Worm (Caenorhabditis elegans): ENCODE data around the gene T28A11.19.

The T28A11.19 gene

DNA sequence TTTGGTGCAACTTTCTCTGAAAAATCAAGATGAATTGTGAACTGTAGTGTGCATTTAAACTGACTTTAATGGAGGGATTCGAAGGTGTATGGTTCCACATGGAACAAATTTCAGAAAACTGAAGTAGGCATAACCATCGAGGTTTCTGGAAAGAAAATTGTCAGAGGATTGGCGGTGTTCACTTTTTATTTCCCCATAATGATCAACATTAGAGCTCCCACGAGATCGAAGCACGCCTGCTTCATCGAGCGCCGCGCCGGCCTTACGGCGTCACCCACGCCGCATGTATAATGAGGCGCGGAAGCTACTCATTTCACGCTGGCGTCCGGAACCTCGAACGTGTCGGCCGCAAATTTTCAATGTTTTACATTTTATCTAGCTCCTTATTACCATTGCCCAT lies 18.8 kb upstream of the T28A11.19 start:
- TF ChIP-seq snu-23 (GFP tag; optimal IDR thresholded peaks at IDR 0.05) (no peak), elt-3 (tag; optimal IDR thresholded peaks at IDR 0.05) (no peak)

DNA sequence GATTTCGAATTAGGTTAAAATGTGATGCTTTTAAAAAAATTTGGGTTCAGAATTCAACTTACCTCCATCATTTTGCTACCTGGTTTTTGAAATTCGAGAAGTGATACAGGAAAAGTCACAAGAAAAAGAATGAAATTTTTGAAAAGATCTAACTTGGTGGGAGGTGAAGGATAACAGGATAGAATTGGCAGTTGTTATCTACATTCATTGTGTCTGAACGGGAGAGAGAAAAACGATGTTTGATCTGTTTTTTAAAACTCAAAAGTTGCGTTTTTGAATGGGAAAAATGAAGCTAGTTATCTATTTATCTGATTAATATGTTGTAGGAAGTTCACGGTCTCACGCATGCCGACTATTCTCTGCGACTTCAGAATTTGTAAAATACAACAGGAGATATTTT lies 18.0 kb upstream of the T28A11.19 start, which contains the start of gene F35F10.7:
Gene F35F10.7, minus strand, starts transcription at position 101 of the 400 bp plus-strand sequence.
- TF ChIP-seq nhr-76 (tag; optimal IDR thresholded peaks at IDR 0.05) (no peak), pag-3 (tag; optimal IDR thresholded peaks at IDR 0.05; ENCODE audit: borderline replicate concordance, insufficient read depth) (no peak), C04F5.9 (tag; optimal IDR thresholded peaks at IDR 0.05) (no peak), egl-27 (tag; optimal IDR thresholded peaks at IDR 0.05) (no peak), xbp-1 (tag; optimal IDR thresholded peaks at IDR 0.05) (no peak), unc-86 (tag; optimal IDR thresholded peaks at IDR 0.05) (no peak), swsn-7 (tag; optimal IDR thresholded peaks at IDR 0.05) (no peak), hpl-2 (GFP tag; optimal IDR thresholded peaks at IDR 0.05) (no peak), unc-130 (tag; optimal IDR thresholded peaks at IDR 0.05) (no peak), vab-15 (tag; optimal IDR thresholded peaks at IDR 0.05) (no peak)

DNA sequence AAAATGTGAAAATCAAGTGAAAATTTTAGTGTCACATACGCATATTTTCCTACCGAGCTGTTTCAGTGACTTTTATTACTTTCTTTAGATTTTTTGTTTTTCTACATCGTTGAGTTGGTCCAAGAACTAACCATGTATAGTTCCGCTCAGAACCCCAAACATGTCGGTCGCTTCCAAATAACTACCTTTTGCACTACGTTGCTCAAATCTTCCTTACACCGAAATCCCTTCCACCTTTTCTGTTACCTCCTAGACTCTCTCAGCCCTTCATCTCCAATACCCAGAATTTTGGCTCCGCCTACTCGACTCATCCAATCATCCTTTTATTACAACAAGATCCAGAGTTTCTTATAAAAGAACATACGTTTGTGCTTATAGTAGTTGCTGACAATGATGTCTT lies 15.3 kb upstream of the T28A11.19 start, which contains the start of gene F35F10.5:
Gene F35F10.5, plus strand, starts transcription at position 301 of the 400 bp plus-strand sequence.
- no peak for TF ChIP-seq vab-15 (tag; optimal IDR thresholded peaks at IDR 0.05)
- no peak for TF ChIP-seq aly-2 (tag; optimal IDR thresholded peaks at IDR 0.05)
- no peak for TF ChIP-seq lin-39 (tag; optimal IDR thresholded peaks at IDR 0.05)
- no peak for TF ChIP-seq efl-1 (optimal IDR thresholded peaks at IDR 0.05)
- TF ChIP-seq efl-1 (GFP tag; optimal IDR thresholded peaks at IDR 0.05 in 1 of 2) = no peak
- no peak for TF ChIP-seq hlh-17 (GFP tag; optimal IDR thresholded peaks at IDR 0.05; ENCODE audit: borderline replicate concordance)
- no peak for TF ChIP-seq swsn-7 (tag; optimal IDR thresholded peaks at IDR 0.05)
- no peak for TF ChIP-seq blmp-1 (tag; optimal IDR thresholded peaks at IDR 0.05)
- no peak for TF ChIP-seq xbp-1 (tag; optimal IDR thresholded peaks at IDR 0.05)
- TF ChIP-seq nhr-20 (tag; optimal IDR thresholded peaks at IDR 0.05) = no peak
- no peak for TF ChIP-seq mef-2 (tag; optimal IDR thresholded peaks at IDR 0.05)
- TF ChIP-seq ceh-63 (GFP tag; optimal IDR thresholded peaks at IDR 0.05) = no peak
- no peak for TF ChIP-seq C34B4.2 (tag; optimal IDR thresholded peaks at IDR 0.05)
- TF ChIP-seq ceh-8 (GFP tag; optimal IDR thresholded peaks at IDR 0.05) = no peak

DNA sequence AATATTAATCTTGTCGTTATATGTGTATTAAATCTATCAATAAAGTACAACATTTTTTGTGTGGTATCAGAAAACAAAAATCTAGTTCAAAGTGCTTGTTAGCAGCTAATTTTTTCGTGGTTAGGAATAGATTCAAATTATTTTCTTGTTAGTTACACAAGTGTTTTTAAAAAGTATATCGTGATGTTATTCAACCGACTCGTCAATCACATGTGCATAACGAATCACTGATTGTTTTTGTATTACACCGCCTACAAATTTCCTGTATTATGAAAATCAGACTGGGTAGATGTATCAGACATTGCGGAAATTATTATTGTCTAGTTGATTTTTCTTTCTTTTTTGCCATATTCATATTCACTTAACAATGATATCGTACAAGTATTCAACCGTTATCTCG lies 13.6 kb upstream of the T28A11.19 start, which contains the start of gene str-64:
Gene str-64, plus strand, starts transcription at position 301 of the 400 bp plus-strand sequence.
- TF ChIP-seq swsn-7 (tag; optimal IDR thresholded peaks at IDR 0.05) (no peak), grh-1 (GFP tag; IDR thresholded peaks at IDR 0.05) (no peak), pqm-1 (tag; optimal IDR thresholded peaks at IDR 0.05) (no peak), efl-1 (optimal IDR thresholded peaks at IDR 0.05) (no peak), efl-1 (GFP tag; optimal IDR thresholded peaks at IDR 0.05 in 1 of 2) (no peak), nhr-12 (tag; optimal IDR thresholded peaks at IDR 0.05) (no peak), jun-1 (tag; optimal IDR thresholded peaks at IDR 0.05) (no peak), ces-1 (GFP tag; optimal IDR thresholded peaks at IDR 0.05) (no peak), ceh-82 (tag; optimal IDR thresholded peaks at IDR 0.05) (no peak), nhr-19 (GFP tag; conservative IDR thresholded peaks at IDR 0.05) (no peak), ztf-4 (tag; optimal IDR thresholded peaks at IDR 0.05) (no peak), nhr-71 (tag; optimal IDR thresholded peaks at IDR 0.05) (no peak), C16A3.4 (tag; optimal IDR thresholded peaks at IDR 0.05) (no peak), lin-39 (tag; optimal IDR thresholded peaks at IDR 0.05) (no peak), lin-35 (GFP tag; optimal IDR thresholded peaks at IDR 0.05) (no peak)

DNA sequence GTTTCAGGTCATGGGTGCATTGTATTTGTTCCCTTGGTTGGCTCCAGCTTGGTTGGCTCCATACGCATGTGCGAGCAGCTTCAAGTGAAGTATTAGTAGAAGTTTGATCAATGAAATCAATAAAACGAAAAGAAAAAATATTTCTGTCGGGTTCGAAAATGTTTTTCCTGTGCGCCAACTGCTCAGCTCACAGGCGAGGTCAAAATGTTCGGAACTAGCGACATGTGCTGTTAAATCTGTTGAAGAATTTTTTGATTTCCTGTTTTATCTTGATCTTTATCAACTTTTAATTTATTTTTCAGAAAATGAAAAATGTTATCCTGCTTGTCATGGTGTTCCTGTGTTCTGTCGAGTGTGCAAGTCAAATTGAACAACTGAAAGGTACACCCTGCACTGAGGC lies 12.2 kb upstream of the T28A11.19 start, which contains the start of gene T28A11.25:
Gene T28A11.25, plus strand, starts transcription at position 301 of the 400 bp plus-strand sequence.
- TF ChIP-seq mab-9 (GFP tag; IDR thresholded peaks at IDR 0.05) = no peak
- peak; percentile 16 for TF ChIP-seq rnt-1 (tag; optimal IDR thresholded peaks at IDR 0.05)
